Fruit fly (Drosophila melanogaster): ENCODE measurements around the gene Keap1.

Keap1 gene

DNA sequence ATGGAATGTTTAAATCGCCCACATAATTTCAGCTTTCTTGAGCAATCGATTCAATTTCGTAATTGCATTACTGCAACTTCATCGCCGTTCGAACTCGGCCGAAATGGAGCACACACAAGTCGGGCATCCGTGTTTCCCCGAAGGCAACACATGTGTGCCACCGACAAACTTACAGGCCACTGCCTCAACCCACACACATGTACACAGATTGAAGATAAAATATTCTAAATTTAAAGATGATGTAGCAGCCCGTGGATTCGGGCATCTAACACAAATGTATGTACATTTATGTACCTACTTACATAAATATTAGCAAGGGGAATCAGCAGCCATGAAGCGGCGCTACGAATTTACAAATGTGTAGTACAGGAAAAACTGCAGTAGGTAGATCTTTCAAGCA is 13.7 kb downstream of the Keap1 start:
- TF ChIP-seq HLHmδ (GFP tag; optimal IDR thresholded peaks at IDR 0.05) (no peak), Ssrp (tag; optimal IDR thresholded peaks at IDR 0.05) (no peak), sr (GFP tag; IDR thresholded peaks at IDR 0.05) (peak; percentile 63; the same call in 2 of the 3 replicates), seq (GFP tag; IDR thresholded peaks at IDR 0.05) (no peak), CG11504 (tag; optimal IDR thresholded peaks at IDR 0.05) (no peak), CG16815 (GFP tag; optimal IDR thresholded peaks at IDR 0.05) (no peak), CG9817 (tag; optimal IDR thresholded peaks at IDR 0.05) (no peak), ERR (GFP tag; optimal IDR thresholded peaks at IDR 0.05) (no peak), nom (GFP tag; optimal IDR thresholded peaks at IDR 0.05) (no peak), CG4328 (GFP tag; optimal IDR thresholded peaks at IDR 0.05) (no peak), CG14710 (tag; optimal IDR thresholded peaks at IDR 0.05) (no peak), Side (GFP tag; optimal IDR thresholded peaks at IDR 0.05) (no peak), CG12942 (GFP tag; optimal IDR thresholded peaks at IDR 0.05) (no peak), ci (GFP tag; IDR thresholded peaks at IDR 0.05) (0 out of 3 replicates have a peak, but pooled peaks have one; percentile 38), ems (GFP tag; optimal IDR thresholded peaks at IDR 0.05) (no peak), CG6254 (GFP tag; optimal IDR thresholded peaks at IDR 0.05) (no peak), nerfin-2 (GFP tag; IDR thresholded peaks at IDR 0.05; ENCODE audit: partially characterized antibody) (no peak), CG9215 (GFP tag; IDR thresholded peaks at IDR 0.05) (no peak), Mad (GFP tag; optimal IDR thresholded peaks at IDR 0.05) (no peak), CG12769 (tag; optimal IDR thresholded peaks at IDR 0.05) (peak; percentile 60), CkIIα-i1 (GFP tag; IDR thresholded peaks at IDR 0.05) (no peak), CG9932 (GFP tag; IDR thresholded peaks at IDR 0.05) (no peak), CG3407 (GFP tag; optimal IDR thresholded peaks at IDR 0.05) (no peak), GATAe (GFP tag; conservative IDR thresholded peaks at IDR 0.05) (no peak), lab (GFP tag; optimal IDR thresholded peaks at IDR 0.05) (no peak), bbx (GFP tag; IDR thresholded peaks at IDR 0.05; ENCODE audit: partially characterized antibody) (no peak), aop (GFP tag; IDR thresholded peaks at IDR 0.05) (no peak), CG13894 (tag; optimal IDR thresholded peaks at IDR 0.05) (no peak), odd (GFP tag; optimal IDR thresholded peaks at IDR 0.05) (no peak), Max (GFP tag; optimal IDR thresholded peaks at IDR 0.05) (no peak), Trl (optimal IDR thresholded peaks at IDR 0.05) (no peak), Trl (GFP tag; optimal IDR thresholded peaks at IDR 0.05) (no peak), Taf1 (GFP tag; IDR thresholded peaks at IDR 0.05) (no peak), otp (GFP tag; IDR thresholded peaks at IDR 0.05) (no peak), dpn (GFP tag; optimal IDR thresholded peaks at IDR 0.05) (no peak), twi (tag; optimal IDR thresholded peaks at IDR 0.05) (peak; percentile 67), jing (GFP tag; optimal IDR thresholded peaks at IDR 0.05) (no peak), CG11093 (GFP tag; IDR thresholded peaks at IDR 0.05) (no peak), CG11696 (GFP tag; IDR thresholded peaks at IDR 0.05) (no peak), CG12071 (GFP tag; optimal IDR thresholded peaks at IDR 0.05) (no peak), CG7839 (tag; optimal IDR thresholded peaks at IDR 0.05) (no peak), bsh (GFP tag; optimal IDR thresholded peaks at IDR 0.05) (no peak), Med (GFP tag) (peak; percentile 29), CG1602 (GFP tag; optimal IDR thresholded peaks at IDR 0.05) (no peak)

Measured in whole organism, embryonic.